Fruit fly (Drosophila melanogaster): Measurements from ENCODE around the gene GstD4.

DNA sequence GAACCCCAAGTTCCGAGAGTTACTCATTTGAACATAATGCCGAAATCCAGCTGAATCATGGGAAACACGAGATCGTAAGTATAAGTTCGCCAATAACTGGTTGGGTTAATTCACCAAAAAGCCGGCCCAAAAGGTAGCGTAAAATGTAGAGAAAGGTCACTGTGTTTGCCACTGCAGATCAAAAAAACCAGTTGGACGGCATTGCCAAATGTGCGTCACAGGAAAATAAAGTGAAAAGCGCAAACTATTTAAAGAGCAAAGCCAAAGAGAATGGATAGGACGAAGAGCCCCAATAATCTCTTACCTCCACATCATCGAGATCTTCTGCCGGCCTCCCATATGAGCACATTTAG lies 3.3 kb upstream of the GstD4 start:
- TF ChIP-seq psq (optimal IDR thresholded peaks at IDR 0.05): no peak
- no peak for TF ChIP-seq Dll (optimal IDR thresholded peaks at IDR 0.05)
